Fruit fly (Drosophila melanogaster) whole organism, embryonic: ENCODE measurements around the gene dhd.

Experiments
- CG10462 ChIP-seq: fragments of 200-800 bp; sonication (Bioruptor generic); optimal IDR thresholded peaks from 2 replicates; lab custom pipeline; 2016; ENCODE audit warnings: missing biosample characterization, missing genetic modification characterization
- CG13287 ChIP-seq: fragments of 200-800 bp; sonication (Bioruptor generic); IDR thresholded peaks from 2 replicates; pipeline ENCODE4 v1.3.6; 2022; ENCODE audit warnings: missing biosample characterization, missing genetic modification characterization; ENCODE audit not compliant: partially characterized antibody
- CG3065 ChIP-seq: fragments of 200-800 bp; sonication (Bioruptor generic); optimal IDR thresholded peaks from 2 replicates; lab custom pipeline; 2016; ENCODE audit warnings: missing biosample characterization, missing genetic modification characterization
- CG9727 ChIP-seq: fragments of 200-800 bp; sonication (Bioruptor generic); optimal IDR thresholded peaks from 3 replicates; lab custom pipeline; 2017; ENCODE audit warnings: missing biosample characterization, mild to moderate bottlenecking, missing genetic modification characterization
- CoRest ChIP-seq: fragments of 200-800 bp; sonication (Bioruptor generic); optimal IDR thresholded peaks from 3 replicates; lab custom pipeline; 2018; ENCODE audit warnings: missing biosample characterization, mild to moderate bottlenecking, missing genetic modification characterization, moderate library complexity
- HLH4C ChIP-seq: fragments of 200-800 bp; sonication (Bioruptor generic); IDR thresholded peaks from 3 replicates; pipeline ENCODE4 v1.3.6; 2022; ENCODE audit warnings: missing biosample characterization, missing genetic modification characterization; ENCODE audit not compliant: partially characterized antibody
- abd-A ChIP-seq: fragments of 200-800 bp; sonication (Bioruptor generic); optimal IDR thresholded peaks from 3 replicates; lab custom pipeline; 2019; ENCODE audit warnings: missing biosample characterization, mild to moderate bottlenecking, missing genetic modification characterization, moderate library complexity
- corto ChIP-seq: fragments of 200-800 bp; sonication (Bioruptor generic); optimal IDR thresholded peaks from 2 replicates; lab custom pipeline; 2016; ENCODE audit warnings: missing biosample characterization, mild to moderate bottlenecking, missing genetic modification characterization, moderate library complexity
- dimm ChIP-seq: fragments of 200-800 bp; sonication (Bioruptor generic); IDR thresholded peaks from 2 replicates; pipeline ENCODE4 v1.3.6; 2022; ENCODE audit warnings: missing biosample characterization, missing genetic modification characterization
- eve ChIP-seq, 2 experiments: fragments of >200 bp; optimal IDR thresholded peaks; 2 replicates each; lab custom pipeline; 2017; ENCODE audit warnings: missing biosample characterization in 2 of 2, missing genetic modification characterization in 2 of 2
- ftz-f1 ChIP-seq: fragments of 200-800 bp; sonication (Bioruptor generic); optimal IDR thresholded peaks from 2 replicates; lab custom pipeline; 2016; ENCODE audit warnings: missing biosample characterization, missing genetic modification characterization
- h ChIP-seq: fragments of >200 bp; optimal IDR thresholded peaks from 2 replicates; lab custom pipeline; 2017
- tgo ChIP-seq: fragments of 200-800 bp; sonication (Bioruptor generic); IDR thresholded peaks from 3 replicates; pipeline ENCODE4 v1.3.6; 2022; ENCODE audit warnings: missing biosample characterization, missing genetic modification characterization

- TF ChIP-seq h (lab: Kevin White, UChicago) (no peak), CoRest (peak; percentile 40), CG3065 (GFP tag; lab: Kevin White, UChicago) (no peak), tgo (GFP tag; lab: Robert Waterston, UW) (peak; percentile 38; the same call in 2 of the 3 replicates), abd-A (tag; lab: Kevin White, UChicago) (no peak), CG10462 (GFP tag; lab: Kevin White, UChicago) (no peak), dimm (GFP tag; lab: Robert Waterston, UW) (no peak), corto (GFP tag; lab: Kevin White, UChicago) (no peak), ftz-f1 (GFP tag; lab: Kevin White, UChicago) (no peak), CG9727 (peak; percentile 74), HLH4C (GFP tag; lab: Robert Waterston, UW) (no peak), CG13287 (GFP tag; lab: Robert Waterston, UW) (no peak), eve (GFP tag; optimal IDR thresholded peaks at IDR 0.05; lab: Kevin White, UChicago) (peak in 1 of 2 experiments; percentile 46)
These were observed 26.1 kb upstream of the dhd start for dm6 chrX:5285835-5286234.
